Worm (Caenorhabditis elegans) whole organism, early embryonic: Measurements from ENCODE around the gene lin-31.

Experiments used
- B0310.2 ChIP-seq: sonication (generic microtip); optimal IDR thresholded peaks from 2 replicates; lab custom pipeline; 2016; ENCODE audit warnings: mild to moderate bottlenecking, missing genetic modification characterization, missing compliant biosample characterization
- F13C5.2 ChIP-seq: sonication (generic microtip); optimal IDR thresholded peaks from 2 replicates; lab custom pipeline; 2017; ENCODE audit warnings: mild to moderate bottlenecking, missing genetic modification characterization, inconsistent platforms, missing compliant biosample characterization
- aly-1 ChIP-seq: sonication (generic microtip); optimal IDR thresholded peaks from 2 replicates; lab custom pipeline; 2016; ENCODE audit warnings: missing genetic modification characterization, missing compliant biosample characterization
- ama-1 ChIP-seq: fragments of 150-350 bp; optimal IDR thresholded peaks from 2 replicates; lab custom pipeline; 2014
- ceh-13 ChIP-seq: fragments of 200-800 bp; sonication (Bioruptor generic); optimal IDR thresholded peaks from 2 replicates; lab custom pipeline; 2018; ENCODE audit warnings: mild to moderate bottlenecking, missing genetic modification characterization, missing compliant biosample characterization
- ceh-36 ChIP-seq: sonication (generic microtip); optimal IDR thresholded peaks from 2 replicates; lab custom pipeline; 2016; ENCODE audit warnings: missing genetic modification characterization, inconsistent platforms, missing compliant biosample characterization
- ets-7 ChIP-seq: sonication (generic microtip); optimal IDR thresholded peaks from 2 replicates; lab custom pipeline; 2016; ENCODE audit warnings: missing genotype, missing genetic modification characterization, missing compliant biosample characterization
- flt-1 ChIP-seq: fragments of 200-800 bp; sonication (Bioruptor generic); IDR thresholded peaks from 2 replicates; pipeline ENCODE4 v1.3.6; 2022; ENCODE audit warnings: missing genetic modification characterization, missing compliant biosample characterization
- hmbx-1 ChIP-seq: sonication (generic microtip); optimal IDR thresholded peaks from 2 replicates; lab custom pipeline; 2016; ENCODE audit warnings: mild to moderate bottlenecking, missing genetic modification characterization, missing compliant biosample characterization
- hmg-4 ChIP-seq: fragments of 200-800 bp; sonication (Bioruptor generic); optimal IDR thresholded peaks from 2 replicates; lab custom pipeline; 2018; ENCODE audit warnings: mild to moderate bottlenecking, missing genetic modification characterization, missing compliant biosample characterization
- hnd-1 ChIP-seq: sonication (generic microtip); optimal IDR thresholded peaks from 2 replicates; lab custom pipeline; 2016; ENCODE audit warnings: missing genetic modification characterization, missing compliant biosample characterization
- pes-1 ChIP-seq: fragments of 200-800 bp; sonication (Bioruptor generic); IDR thresholded peaks from 2 replicates; pipeline ENCODE4 v1.3.6; 2022; ENCODE audit warnings: missing genetic modification reagents, missing genetic modification characterization, missing compliant biosample characterization
- scrt-1 ChIP-seq: fragments of 200-800 bp; sonication (Bioruptor generic); IDR thresholded peaks from 2 replicates; pipeline ENCODE4 v1.3.6; 2022; ENCODE audit warnings: missing genetic modification characterization, missing compliant biosample characterization
- sea-1 ChIP-seq: fragments of 200-800 bp; sonication (Bioruptor generic); conservative IDR thresholded peaks from 2 replicates; pipeline ENCODE4 v1.3.6; 2022; ENCODE audit warnings: missing genetic modification characterization, missing compliant biosample characterization
- tbx-11 ChIP-seq: fragments of 200-800 bp; sonication (Bioruptor generic); IDR thresholded peaks from 2 replicates; pipeline ENCODE4 v1.3.6; 2022; ENCODE audit warnings: missing genetic modification characterization, missing compliant biosample characterization
- tbx-37 ChIP-seq: fragments of 200-800 bp; sonication (Bioruptor generic); conservative IDR thresholded peaks from 2 replicates; pipeline ENCODE4 v1.3.6; 2022; ENCODE audit warnings: missing genetic modification reagents, missing genetic modification characterization, missing compliant biosample characterization
- tra-4 ChIP-seq: sonication (generic microtip); optimal IDR thresholded peaks from 2 replicates; lab custom pipeline; 2017; ENCODE audit warnings: missing genetic modification characterization, missing compliant biosample characterization

lin-31 gene

ce11 chrII:3956744-3957143, 25.6 kb upstream of the lin-31 start:
- no peak for TF ChIP-seq ceh-36 (tag; lab: Kevin White, UChicago)
- TF ChIP-seq hnd-1 (tag; lab: Kevin White, UChicago), result no peak
- TF ChIP-seq flt-1, result no peak
- TF ChIP-seq ets-7, result no peak
- TF ChIP-seq hmbx-1 (tag; lab: Kevin White, UChicago), result no peak
- no peak for TF ChIP-seq F13C5.2 (tag; lab: Kevin White, UChicago)
- no peak for TF ChIP-seq hmg-4 (GFP tag; lab: Kevin White, UChicago)
- no peak for TF ChIP-seq pes-1 (GFP tag; lab: Robert Waterston, UW)
- no peak for TF ChIP-seq sea-1
- TF ChIP-seq tbx-11, result no peak
- TF ChIP-seq ama-1 (lab: Kevin White, UChicago), result no peak
- TF ChIP-seq aly-1, result no peak
- no peak for TF ChIP-seq tra-4 (tag; lab: Kevin White, UChicago)

ce11 chrII:3957455-3958212, 24.7 kb upstream of the lin-31 start:
- TF ChIP-seq pes-1 (GFP tag; lab: Robert Waterston, UW) (no peak), B0310.2 (peak; percentile 32), ceh-36 (tag; lab: Kevin White, UChicago) (peak; percentile 84)

- peak; percentile 3 for TF ChIP-seq F13C5.2 (tag; lab: Kevin White, UChicago)
- TF ChIP-seq ceh-36 (tag; lab: Kevin White, UChicago), result no peak
- peak; percentile 11 for TF ChIP-seq hmg-4 (GFP tag; lab: Kevin White, UChicago)
- TF ChIP-seq tbx-11, result no peak
- TF ChIP-seq flt-1, result no peak
- no peak for TF ChIP-seq hnd-1 (tag; lab: Kevin White, UChicago)
- 0 out of 2 replicates have a peak, but pooled peaks have one; percentile 6 for TF ChIP-seq pes-1 (GFP tag; lab: Robert Waterston, UW)
- no peak for TF ChIP-seq B0310.2
These were observed 23.6 kb upstream of the lin-31 start for ce11 chrII:3958673-3959299.

- TF ChIP-seq hmg-4 (GFP tag; lab: Kevin White, UChicago) (peak; percentile 14), B0310.2 (no peak), tra-4 (tag; lab: Kevin White, UChicago) (no peak), ets-7 (no peak), ceh-36 (tag; lab: Kevin White, UChicago) (peak; percentile 24), sea-1 (no peak)
These were observed 22.8 kb upstream of the lin-31 start for ce11 chrII:3959432-3960102.

ce11 chrII:3960276-3960675, 22.1 kb upstream of the lin-31 start:
- TF ChIP-seq tbx-37 (GFP tag; lab: Robert Waterston, UW) (no peak), pes-1 (GFP tag; lab: Robert Waterston, UW) (no peak), hmg-4 (GFP tag; lab: Kevin White, UChicago) (no peak), flt-1 (no peak)

ce11 chrII:3961256-3961655, 21.1 kb upstream of the lin-31 start:
- TF ChIP-seq ets-7 (no peak), tra-4 (tag; lab: Kevin White, UChicago) (no peak), hmbx-1 (tag; lab: Kevin White, UChicago) (no peak), ceh-13 (GFP tag; lab: Kevin White, UChicago) (no peak), tbx-11 (no peak), tbx-37 (GFP tag; lab: Robert Waterston, UW) (no peak)

- TF ChIP-seq ets-7, result no peak
These were observed 18.0 kb upstream of the lin-31 start for ce11 chrII:3964302-3964885.

- TF ChIP-seq scrt-1 (GFP tag; lab: Robert Waterston, UW), result no peak
- TF ChIP-seq hmbx-1 (tag; lab: Kevin White, UChicago), result no peak
- TF ChIP-seq ceh-13 (GFP tag; lab: Kevin White, UChicago), result no peak
- TF ChIP-seq pes-1 (GFP tag; lab: Robert Waterston, UW), result no peak
- TF ChIP-seq aly-1, result no peak
- TF ChIP-seq tbx-11, result no peak
- no peak for TF ChIP-seq tra-4 (tag; lab: Kevin White, UChicago)
- TF ChIP-seq hmg-4 (GFP tag; lab: Kevin White, UChicago), result no peak
- no peak for TF ChIP-seq tbx-37 (GFP tag; lab: Robert Waterston, UW)
- no peak for TF ChIP-seq hnd-1 (tag; lab: Kevin White, UChicago)
These were observed 16.5 kb upstream of the lin-31 start for ce11 chrII:3965665-3966416.
